Worm (Caenorhabditis elegans) whole organism, L4 larva: ENCODE measurements around the gene rpl-16.

Experiments
- D1046.2 ChIP-seq: fragments of 200-800 bp; sonication (Bioruptor generic); IDR thresholded peaks from 2 replicates; pipeline ENCODE4 v1.3.6; 2022; ENCODE audit warnings: missing genetic modification characterization, missing compliant biosample characterization
- F10B5.3 ChIP-seq: sonication (generic microtip); optimal IDR thresholded peaks from 2 replicates; lab custom pipeline; 2016; ENCODE audit warnings: mild to moderate bottlenecking, missing genetic modification characterization, missing compliant biosample characterization
- F44E2.7 ChIP-seq: fragments of 200-800 bp; sonication (Bioruptor generic); IDR thresholded peaks from 2 replicates; pipeline ENCODE4 v2.1.2; 2022; ENCODE audit warnings: missing genetic modification characterization, missing compliant biosample characterization
- R02D3.7 ChIP-seq: fragments of 150-350 bp; sonication (generic microtip); optimal IDR thresholded peaks from 3 replicates; lab custom pipeline; 2014; ENCODE audit warnings: missing biosample characterization, missing genetic modification characterization
- T26A8.4 ChIP-seq: fragments of 200-800 bp; sonication (Bioruptor generic); IDR thresholded peaks from 2 replicates; pipeline ENCODE4 v1.3.6; 2022; ENCODE audit warnings: missing genetic modification characterization, missing compliant biosample characterization
- Y105C5A.15 ChIP-seq: fragments of 200-800 bp; sonication (Bioruptor generic); IDR thresholded peaks from 2 replicates; pipeline ENCODE4 v1.3.6; 2022; ENCODE audit warnings: missing genetic modification characterization, missing compliant biosample characterization
- Y48G9A.11 ChIP-seq: fragments of 200-800 bp; sonication (Bioruptor generic); IDR thresholded peaks from 2 replicates; pipeline ENCODE4 v1.3.6; 2022; ENCODE audit warnings: missing genetic modification reagents, missing genetic modification characterization, missing compliant biosample characterization
- Y75B8A.6 ChIP-seq: fragments of 200-800 bp; sonication (Bioruptor generic); IDR thresholded peaks from 2 replicates; pipeline ENCODE4 v1.3.6; 2022; ENCODE audit warnings: missing genetic modification reagents, missing genetic modification characterization, missing compliant biosample characterization
- aha-1 ChIP-seq: fragments of 150-350 bp; peaks from one replicate; lab custom pipeline; 2014; ENCODE audit warnings: missing biosample characterization, missing genetic modification characterization
- ama-1 ChIP-seq: fragments of 150-350 bp; optimal IDR thresholded peaks from 2 replicates; lab custom pipeline; 2014; ENCODE audit warnings: inconsistent platforms, mixed read lengths
- arid-1 ChIP-seq: fragments of 200-800 bp; sonication (Bioruptor generic); conservative IDR thresholded peaks from 2 replicates; pipeline ENCODE4 v1.3.6; 2022; ENCODE audit warnings: missing genetic modification reagents, missing genetic modification characterization, missing compliant biosample characterization
- ceh-20 ChIP-seq: fragments of 200-800 bp; sonication (Bioruptor generic); IDR thresholded peaks from 2 replicates; pipeline ENCODE4 v1.3.6; 2022; ENCODE audit warnings: missing genetic modification reagents, missing genetic modification characterization, missing compliant biosample characterization
- ceh-62 ChIP-seq: sonication (generic microtip); optimal IDR thresholded peaks from 2 replicates; lab custom pipeline; 2017; ENCODE audit warnings: missing biosample characterization, missing genetic modification characterization
- cey-2 ChIP-seq: sonication (generic microtip); optimal IDR thresholded peaks from 3 replicates; lab custom pipeline; 2017; ENCODE audit warnings: missing genetic modification characterization, mild to moderate bottlenecking, missing compliant biosample characterization, antibody characterized with exemption, borderline replicate concordance; ENCODE audit not compliant: insufficient read depth
- daf-12 ChIP-seq: fragments of 150-350 bp; optimal IDR thresholded peaks from 2 replicates; lab custom pipeline; 2014; ENCODE audit warnings: missing biosample characterization, missing genetic modification reagents, missing genetic modification characterization
- daf-16 ChIP-seq, 3 experiments: sonication (generic microtip); optimal IDR thresholded peaks; 2 replicates each; lab custom pipeline; 2016 to 2017; ENCODE audit warnings: missing genetic modification characterization in 3 of 3, missing genetic modification reagents in 3 of 3, mild to moderate bottlenecking in 2 of 3, missing compliant biosample characterization in 2 of 3, missing biosample characterization in 1 of 3, moderate library complexity in 1 of 3
- daf-19 ChIP-seq: fragments of 200-800 bp; sonication (Bioruptor generic); conservative IDR thresholded peaks from 2 replicates; pipeline ENCODE4 v1.3.6; 2022; ENCODE audit warnings: missing genetic modification characterization, missing compliant biosample characterization
- dmd-8 ChIP-seq: fragments of 200-800 bp; sonication (Bioruptor generic); IDR thresholded peaks from 2 replicates; pipeline ENCODE4 v1.3.6; 2022; ENCODE audit warnings: missing genetic modification characterization, missing compliant biosample characterization
- dmd-9 ChIP-seq: fragments of 200-800 bp; sonication (Bioruptor generic); IDR thresholded peaks from 2 replicates; pipeline ENCODE4 v1.3.6; 2022; ENCODE audit warnings: missing genetic modification reagents, missing genetic modification characterization, missing compliant biosample characterization
- dpl-1 ChIP-seq: fragments of 150-350 bp; optimal IDR thresholded peaks from 2 replicates; lab custom pipeline; 2014; ENCODE audit warnings: missing biosample characterization, missing genetic modification reagents, missing genetic modification characterization
- duxl-1 ChIP-seq: sonication (generic microtip); optimal IDR thresholded peaks from 2 replicates; lab custom pipeline; 2016; ENCODE audit warnings: mild to moderate bottlenecking, missing genetic modification characterization, moderate library complexity, missing compliant biosample characterization; ENCODE audit not compliant: poor library complexity
- fkh-10 ChIP-seq: fragments of 150-350 bp; optimal IDR thresholded peaks from 2 replicates; lab custom pipeline; 2014; ENCODE audit warnings: missing biosample characterization, missing genetic modification reagents, missing genetic modification characterization
- gei-8 ChIP-seq: fragments of 200-800 bp; sonication (Bioruptor generic); optimal IDR thresholded peaks from 2 replicates; lab custom pipeline; 2018; ENCODE audit warnings: mild to moderate bottlenecking, missing genetic modification characterization, missing compliant biosample characterization
- hif-1 ChIP-seq, 2 experiments: sonication (generic microtip); optimal IDR thresholded peaks; 2 replicates each; lab custom pipeline; 2016 to 2017; ENCODE audit warnings: missing compliant biosample characterization in 2 of 2, missing genetic modification characterization in 2 of 2, missing genetic modification reagents in 2 of 2, missing genotype in 2 of 2, mild to moderate bottlenecking in 1 of 2
- hlh-11 ChIP-seq: fragments of 200-800 bp; sonication (Bioruptor generic); optimal IDR thresholded peaks from 2 replicates; lab custom pipeline; 2018; ENCODE audit warnings: mild to moderate bottlenecking, missing genetic modification characterization, missing compliant biosample characterization
- hlh-30 ChIP-seq: sonication (generic microtip); optimal IDR thresholded peaks from 2 replicates; lab custom pipeline; 2017; ENCODE audit warnings: antibody characterized with exemption, mild to moderate bottlenecking, missing genetic modification characterization, missing compliant biosample characterization; ENCODE audit not compliant: insufficient read depth
- lim-7 ChIP-seq: fragments of 200-800 bp; sonication (Bioruptor generic); IDR thresholded peaks from 2 replicates; pipeline ENCODE4 v1.3.6; 2022; ENCODE audit warnings: missing genetic modification characterization, missing compliant biosample characterization
- lin-15B ChIP-seq: fragments of 150-350 bp; sonication (generic microtip); optimal IDR thresholded peaks from 3 replicates; lab custom pipeline; 2014; ENCODE audit warnings: missing biosample characterization, missing genetic modification characterization
- lin-38 ChIP-seq: fragments of 200-800 bp; sonication (Bioruptor generic); IDR thresholded peaks from 2 replicates; pipeline ENCODE4 v1.3.6; 2022; ENCODE audit warnings: missing genetic modification reagents, missing genetic modification characterization, missing compliant biosample characterization
- mdl-1 ChIP-seq, 2 experiments: fragments of 150-350 bp in 1 of 2; sonication (generic microtip) in 1 of 2; optimal IDR thresholded peaks; 2 replicates each; lab custom pipeline; 2014 to 2017; ENCODE audit warnings: missing biosample characterization in 2 of 2, missing genetic modification characterization in 2 of 2
- mdt-29 ChIP-seq: fragments of 200-800 bp; sonication (Bioruptor generic); IDR thresholded peaks from 2 replicates; pipeline ENCODE4 v1.3.6; 2022; ENCODE audit warnings: missing genetic modification reagents, missing genetic modification characterization, missing compliant biosample characterization
- mxl-2 ChIP-seq: fragments of 200-800 bp; sonication (Bioruptor generic); conservative IDR thresholded peaks from 2 replicates; pipeline ENCODE4 v1.3.6; 2022; ENCODE audit warnings: missing genetic modification reagents, missing genetic modification characterization, missing compliant biosample characterization
- nhr-10 ChIP-seq: fragments of 150-350 bp; optimal IDR thresholded peaks from 2 replicates; lab custom pipeline; 2014; ENCODE audit warnings: missing biosample characterization, missing genetic modification characterization
- nhr-25 ChIP-seq: sonication (generic microtip); optimal IDR thresholded peaks from 2 replicates; lab custom pipeline; 2017; ENCODE audit warnings: missing genetic modification characterization, mild to moderate bottlenecking, missing compliant biosample characterization, antibody characterized with exemption, moderate library complexity, borderline replicate concordance; ENCODE audit not compliant: insufficient read depth
- nhr-28 ChIP-seq: fragments of 150-350 bp; optimal IDR thresholded peaks from 2 replicates; lab custom pipeline; 2014; ENCODE audit warnings: missing biosample characterization, missing genetic modification characterization
- nhr-42 ChIP-seq: fragments of 200-800 bp; sonication (Bioruptor generic); IDR thresholded peaks from 2 replicates; pipeline ENCODE4 v1.3.6; 2022; ENCODE audit warnings: missing genetic modification characterization, missing compliant biosample characterization
- nhr-48 ChIP-seq: sonication (generic microtip); optimal IDR thresholded peaks from 2 replicates; lab custom pipeline; 2016; ENCODE audit warnings: mild to moderate bottlenecking, missing genetic modification characterization, missing compliant biosample characterization
- nhr-77 ChIP-seq: fragments of 150-350 bp; optimal IDR thresholded peaks from 2 replicates; lab custom pipeline; 2014; ENCODE audit warnings: missing biosample characterization, missing genetic modification characterization
- pqm-1 ChIP-seq: sonication (generic microtip); optimal IDR thresholded peaks from 2 replicates; lab custom pipeline; 2017; ENCODE audit warnings: missing biosample characterization, missing genetic modification characterization
- set-16 ChIP-seq: fragments of 200-800 bp; sonication (Bioruptor generic); IDR thresholded peaks from 2 replicates; pipeline ENCODE4 v1.3.6; 2022; ENCODE audit warnings: missing genetic modification reagents, missing genetic modification characterization, missing compliant biosample characterization
- skn-1 ChIP-seq: fragments of 150-350 bp; optimal IDR thresholded peaks from 2 replicates; lab custom pipeline; 2014; ENCODE audit warnings: missing biosample characterization, missing genetic modification characterization
- snpc-1.2 ChIP-seq: fragments of 200-800 bp; sonication (Bioruptor generic); IDR thresholded peaks from 2 replicates; pipeline ENCODE4 v1.3.6; 2022; ENCODE audit warnings: missing genetic modification reagents, missing genetic modification characterization, missing compliant biosample characterization
- vab-7 ChIP-seq: fragments of 200-800 bp; sonication (Bioruptor generic); IDR thresholded peaks from 2 replicates; pipeline ENCODE4 v1.3.6; 2022; ENCODE audit warnings: missing genetic modification reagents, missing genetic modification characterization, missing compliant biosample characterization
- zfp-2 ChIP-seq: sonication (generic microtip); optimal IDR thresholded peaks from 2 replicates; lab custom pipeline; 2016; ENCODE audit warnings: mild to moderate bottlenecking, missing genetic modification characterization, missing compliant biosample characterization
- zfp-3 ChIP-seq: fragments of 200-800 bp; sonication (Bioruptor generic); conservative IDR thresholded peaks from 2 replicates; pipeline ENCODE4 v1.3.6; 2022; ENCODE audit warnings: missing genetic modification reagents, missing genetic modification characterization, missing compliant biosample characterization
- zip-11 ChIP-seq: fragments of 200-800 bp; sonication (Bioruptor generic); IDR thresholded peaks from 2 replicates; pipeline ENCODE4 v1.3.6; 2022; ENCODE audit warnings: missing genetic modification characterization, missing compliant biosample characterization
- zip-2 ChIP-seq: fragments of 150-350 bp; optimal IDR thresholded peaks from 2 replicates; lab custom pipeline; 2014; ENCODE audit warnings: missing biosample characterization, missing genetic modification characterization

rpl-16 gene

ce11 chrIII:3502215-3502838 lies 1.1 kb downstream of the rpl-16 start, which contains the start of gene M01F1.8 (continued):
- TF ChIP-seq F44E2.7 (GFP tag; lab: Robert Waterston, UW) (no peak), pqm-1 (no peak), lin-38 (GFP tag; lab: Robert Waterston, UW) (peak; percentile 61), Y48G9A.11 (GFP tag; lab: Robert Waterston, UW) (no peak), zip-11 (no peak), T26A8.4 (GFP tag; lab: Robert Waterston, UW) (no peak), zfp-2 (tag; lab: Kevin White, UChicago) (no peak), vab-7 (GFP tag; lab: Robert Waterston, UW) (no peak), nhr-28 (tag; lab: Kevin White, UChicago) (no peak), lim-7 (GFP tag; lab: Robert Waterston, UW) (no peak), snpc-1.2 (GFP tag; lab: Robert Waterston, UW) (peak; percentile 29; the same call in 1 of the 2 replicates), set-16 (GFP tag; lab: Robert Waterston, UW) (no peak), daf-12 (tag; lab: Kevin White, UChicago) (no peak), cey-2 (tag; lab: Kevin White, UChicago) (no peak), arid-1 (GFP tag; lab: Robert Waterston, UW) (no peak), ama-1 (lab: Kevin White, UChicago) (no peak), zip-2 (tag; lab: Kevin White, UChicago) (no peak), D1046.2 (GFP tag; lab: Robert Waterston, UW) (no peak), hlh-30 (tag; lab: Kevin White, UChicago) (no peak), fkh-10 (GFP tag; lab: Kevin White, UChicago) (no peak), aha-1 (tag; lab: Kevin White, UChicago) (no peak), zfp-3 (GFP tag; lab: Robert Waterston, UW) (no peak), daf-19 (GFP tag; lab: Robert Waterston, UW) (0 out of 2 replicates have a peak, but pooled peaks have one; percentile 23), skn-1 (tag; lab: Kevin White, UChicago) (no peak)
- TF ChIP-seq, all 104 proteins: peak for 8

ce11 chrIII:3499850-3500249 lies 3.6 kb downstream of the rpl-16 start:
- TF ChIP-seq nhr-77 = no peak
- TF ChIP-seq R02D3.7 (tag; lab: Kevin White, UChicago) = no peak
- TF ChIP-seq Y75B8A.6 = no peak
- TF ChIP-seq Y48G9A.11 (GFP tag; lab: Robert Waterston, UW) = peak; percentile 85
- TF ChIP-seq hlh-11 (tag; lab: Kevin White, UChicago) = no peak
- TF ChIP-seq mxl-2 = no peak
- TF ChIP-seq D1046.2 (GFP tag; lab: Robert Waterston, UW) = 0 out of 2 replicates have a peak, but pooled peaks have one; percentile 22
- no peak for TF ChIP-seq dmd-8 (GFP tag; lab: Robert Waterston, UW)
- TF ChIP-seq nhr-10 = no peak
- TF ChIP-seq nhr-48 (tag; lab: Kevin White, UChicago) = no peak
- no peak for TF ChIP-seq Y105C5A.15
- peak in 1 of 2 experiments; percentile 71 for TF ChIP-seq hif-1 (tag; optimal IDR thresholded peaks at IDR 0.05; lab: Kevin White, UChicago)
- no peak for TF ChIP-seq zip-11
- no peak for TF ChIP-seq dpl-1 (GFP tag; lab: Kevin White, UChicago)
- peak; percentile 78 for TF ChIP-seq ceh-20 (GFP tag; lab: Robert Waterston, UW)
- no peak for TF ChIP-seq snpc-1.2 (GFP tag; lab: Robert Waterston, UW)
- TF ChIP-seq zfp-3 (GFP tag; lab: Robert Waterston, UW) = no peak
- TF ChIP-seq nhr-25 = no peak
- no peak for TF ChIP-seq ceh-62 (tag; lab: Kevin White, UChicago)
- TF ChIP-seq hlh-30 (tag; lab: Kevin White, UChicago) = no peak
- no peak for TF ChIP-seq mdl-1 (tag; optimal IDR thresholded peaks at IDR 0.05; lab: Kevin White, UChicago)
- no peak for TF ChIP-seq F10B5.3 (tag; lab: Kevin White, UChicago)
- no peak for TF ChIP-seq gei-8 (GFP tag; lab: Kevin White, UChicago)
- no peak for TF ChIP-seq lin-15B (tag; lab: Kevin White, UChicago)
- TF ChIP-seq daf-16 (GFP tag; optimal IDR thresholded peaks at IDR 0.05; lab: Kevin White, UChicago) = no peak
- no peak for TF ChIP-seq daf-16 (tag; optimal IDR thresholded peaks at IDR 0.05; lab: Kevin White, UChicago)
- TF ChIP-seq dmd-9 (GFP tag; lab: Robert Waterston, UW) = 0 out of 2 replicates have a peak, but pooled peaks have one; percentile 45
- no peak for TF ChIP-seq zip-2 (tag; lab: Kevin White, UChicago)
- no peak for TF ChIP-seq duxl-1 (tag; lab: Kevin White, UChicago)
- TF ChIP-seq nhr-42 (GFP tag; lab: Robert Waterston, UW) = no peak
- TF ChIP-seq pqm-1 = no peak
- no peak for TF ChIP-seq mdt-29 (GFP tag; lab: Robert Waterston, UW)
